Worm (Caenorhabditis elegans) whole organism, mixed stage, embryonic: ENCODE results near the gene C33F10.1.

Experiments
- bed-3 ChIP-seq: fragments of 200-800 bp; sonication (Bioruptor generic); optimal IDR thresholded peaks from 3 replicates; lab custom pipeline; 2018; ENCODE audit warnings: mild to moderate bottlenecking, missing genetic modification characterization, moderate library complexity, missing compliant biosample characterization
- mep-1 ChIP-seq: fragments of 150-350 bp; optimal IDR thresholded peaks from 2 replicates; lab custom pipeline; 2017; ENCODE audit warnings: missing biosample characterization, missing genetic modification reagents, missing genetic modification characterization, inconsistent platforms
- unc-62 ChIP-seq: fragments of 150-350 bp; optimal IDR thresholded peaks from 2 replicates; lab custom pipeline; 2014; ENCODE audit warnings: missing biosample characterization, missing genetic modification reagents, missing genetic modification characterization
- ztf-11 ChIP-seq: fragments of 150-350 bp; optimal IDR thresholded peaks from 2 replicates; lab custom pipeline; 2014; ENCODE audit warnings: missing biosample characterization, missing genetic modification characterization

DNA sequence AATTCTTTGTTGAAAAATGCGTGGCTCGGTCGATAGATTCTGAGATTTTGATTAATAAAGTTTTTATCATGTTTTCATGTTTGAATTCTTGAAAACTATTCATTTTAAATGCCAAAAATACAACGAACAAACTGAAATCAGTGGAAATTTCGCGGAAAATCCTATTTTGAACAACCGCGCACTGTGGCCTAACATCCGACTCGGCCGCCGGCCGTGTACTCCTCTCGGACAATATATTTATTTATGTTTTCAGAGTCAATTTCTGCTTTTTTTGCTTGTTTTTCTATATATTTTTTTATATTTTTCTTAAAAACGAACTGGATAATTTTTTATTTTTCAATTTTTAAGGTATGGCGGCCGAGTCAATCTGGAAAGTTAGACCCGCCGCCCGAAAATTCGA lies 43.6 kb upstream of the C33F10.1 start, which contains the start of gene F26G1.1:
- TF ChIP-seq ztf-11, result no peak
- TF ChIP-seq bed-3 (GFP tag; lab: Kevin White, UChicago), result no peak
- TF ChIP-seq mep-1 (tag; lab: Kevin White, UChicago), result no peak
- no peak for TF ChIP-seq unc-62 (GFP tag; lab: Kevin White, UChicago)
